Worm (Caenorhabditis elegans): Measurements from ENCODE around the gene Y38F1A.2.

The Y38F1A.2 gene

ce11 chrII:12918960-12919553 lies 35.7 kb upstream of the Y38F1A.2 start, which contains the start of the genes F58G1.2 and wago-4:
Gene F58G1.2 (minus strand): TSS chrII:12919010.
Gene wago-4 (plus strand): TSS chrII:12919551.
- peak; percentile 88 for TF ChIP-seq R02D3.7 (tag; optimal IDR thresholded peaks at IDR 0.05)
- TF ChIP-seq egl-27 (tag; optimal IDR thresholded peaks at IDR 0.05): no peak
- TF ChIP-seq lin-15B (tag; optimal IDR thresholded peaks at IDR 0.05): peak; percentile 61
- TF ChIP-seq nhr-43 (tag; optimal IDR thresholded peaks at IDR 0.05; ENCODE audit: poor library complexity, severe bottlenecking): no peak
- TF ChIP-seq eor-1 (tag; optimal IDR thresholded peaks at IDR 0.05): no peak
- no peak for TF ChIP-seq nfya-1 (tag; optimal IDR thresholded peaks at IDR 0.05; ENCODE audit: insufficient read depth)
- no peak for TF ChIP-seq nhr-25 (tag; optimal IDR thresholded peaks at IDR 0.05)
- no peak for TF ChIP-seq nhr-67 (tag; optimal IDR thresholded peaks at IDR 0.05)

- TF ChIP-seq hmg-11 (tag; optimal IDR thresholded peaks at IDR 0.05) (no peak), lsy-12 (tag; optimal IDR thresholded peaks at IDR 0.05) (no peak), mdl-1 (tag; optimal IDR thresholded peaks at IDR 0.05) (no peak), nhr-11 (tag; optimal IDR thresholded peaks at IDR 0.05) (no peak), skn-1 (tag; optimal IDR thresholded peaks at IDR 0.05) (no peak), elt-3 (tag; optimal IDR thresholded peaks at IDR 0.05) (no peak), fkh-2 (tag; optimal IDR thresholded peaks at IDR 0.05) (no peak), aly-2 (tag; optimal IDR thresholded peaks at IDR 0.05) (no peak), nhr-67 (tag; optimal IDR thresholded peaks at IDR 0.05) (no peak), mml-1 (tag; optimal IDR thresholded peaks at IDR 0.05) (no peak), elt-2 (tag; optimal IDR thresholded peaks at IDR 0.05) (no peak), nhr-25 (tag; optimal IDR thresholded peaks at IDR 0.05) (no peak), lin-39 (tag; optimal IDR thresholded peaks at IDR 0.05) (no peak), eor-1 (tag; optimal IDR thresholded peaks at IDR 0.05) (no peak), egl-27 (tag; optimal IDR thresholded peaks at IDR 0.05) (no peak), nhr-237 (tag; optimal IDR thresholded peaks at IDR 0.05) (no peak), egl-5 (tag; optimal IDR thresholded peaks at IDR 0.05) (no peak)
These were observed 33.3 kb upstream of the Y38F1A.2 start for ce11 chrII:12921478-12921877.

- TF ChIP-seq ztf-4 (tag; optimal IDR thresholded peaks at IDR 0.05) (no peak), lsy-12 (tag; optimal IDR thresholded peaks at IDR 0.05) (no peak), skn-1 (tag; optimal IDR thresholded peaks at IDR 0.05) (no peak), R02D3.7 (tag; optimal IDR thresholded peaks at IDR 0.05) (no peak), daf-12 (tag; optimal IDR thresholded peaks at IDR 0.05) (no peak), elt-3 (tag; optimal IDR thresholded peaks at IDR 0.05) (no peak), mml-1 (tag; optimal IDR thresholded peaks at IDR 0.05) (no peak), ZK546.5 (tag; optimal IDR thresholded peaks at IDR 0.05) (no peak), nhr-12 (tag; optimal IDR thresholded peaks at IDR 0.05) (no peak), fkh-2 (tag; optimal IDR thresholded peaks at IDR 0.05) (no peak), ceh-9 (tag; optimal IDR thresholded peaks at IDR 0.05) (no peak), pqm-1 (tag; optimal IDR thresholded peaks at IDR 0.05) (no peak), nhr-67 (tag; optimal IDR thresholded peaks at IDR 0.05) (no peak), zag-1 (tag; optimal IDR thresholded peaks at IDR 0.05) (no peak), egl-27 (tag; optimal IDR thresholded peaks at IDR 0.05) (no peak), fos-1 (tag; optimal IDR thresholded peaks at IDR 0.05) (no peak), unc-62 (GFP tag; optimal IDR thresholded peaks at IDR 0.05) (no peak), nhr-11 (tag; optimal IDR thresholded peaks at IDR 0.05) (no peak), ztf-11 (tag; optimal IDR thresholded peaks at IDR 0.05) (no peak)
These were observed 31.5 kb upstream of the Y38F1A.2 start for ce11 chrII:12923225-12923624.

- TF ChIP-seq elt-2 (tag; optimal IDR thresholded peaks at IDR 0.05) (no peak), ztf-4 (tag; optimal IDR thresholded peaks at IDR 0.05) (no peak), nhr-28 (tag; optimal IDR thresholded peaks at IDR 0.05) (no peak), lin-15B (tag; optimal IDR thresholded peaks at IDR 0.05) (no peak), fkh-10 (GFP tag; optimal IDR thresholded peaks at IDR 0.05) (no peak), egl-5 (tag; optimal IDR thresholded peaks at IDR 0.05) (no peak), ZK546.5 (tag; optimal IDR thresholded peaks at IDR 0.05) (no peak), elt-3 (tag; optimal IDR thresholded peaks at IDR 0.05) (no peak)
These were observed 29.2 kb upstream of the Y38F1A.2 start, which contains the start of gene F58G1.8 for ce11 chrII:12925551-12925950. Gene F58G1.8 (minus strand): TSS chrII:12925651.

ce11 chrII:12928241-12928640 lies 26.5 kb upstream of the Y38F1A.2 start, which contains the start of gene F58G1.3:
Gene F58G1.3 (minus strand): TSS chrII:12928341.
- TF ChIP-seq nhr-76 (tag; optimal IDR thresholded peaks at IDR 0.05) (no peak), nhr-11 (tag; optimal IDR thresholded peaks at IDR 0.05) (no peak), lsy-12 (tag; optimal IDR thresholded peaks at IDR 0.05) (no peak), daf-12 (tag; optimal IDR thresholded peaks at IDR 0.05) (no peak), nhr-67 (tag; optimal IDR thresholded peaks at IDR 0.05) (no peak), nhr-237 (tag; optimal IDR thresholded peaks at IDR 0.05) (no peak), ceh-28 (tag; optimal IDR thresholded peaks at IDR 0.05) (no peak), unc-62 (GFP tag; optimal IDR thresholded peaks at IDR 0.05) (no peak), pqm-1 (tag; optimal IDR thresholded peaks at IDR 0.05) (no peak), elt-1 (tag; optimal IDR thresholded peaks at IDR 0.05) (no peak), nhr-28 (tag; optimal IDR thresholded peaks at IDR 0.05) (no peak), elt-2 (tag; optimal IDR thresholded peaks at IDR 0.05) (no peak), unc-39 (tag; optimal IDR thresholded peaks at IDR 0.05) (no peak), hmg-11 (tag; optimal IDR thresholded peaks at IDR 0.05) (no peak), nhr-43 (tag; optimal IDR thresholded peaks at IDR 0.05; ENCODE audit: poor library complexity, severe bottlenecking) (no peak), mdl-1 (tag; optimal IDR thresholded peaks at IDR 0.05) (no peak), nhr-23 (tag; optimal IDR thresholded peaks at IDR 0.05) (no peak), sea-2 (GFP tag; optimal IDR thresholded peaks at IDR 0.05) (no peak), mml-1 (tag; optimal IDR thresholded peaks at IDR 0.05) (no peak)

Measured in whole organism, L3 larva.